Fruit fly (Drosophila melanogaster): Measurements from ENCODE around the gene CG42613.
A peak's percentile ranks its signal among the peaks of the same experiment; 100 is the strongest.

Gene CG42613

DNA sequence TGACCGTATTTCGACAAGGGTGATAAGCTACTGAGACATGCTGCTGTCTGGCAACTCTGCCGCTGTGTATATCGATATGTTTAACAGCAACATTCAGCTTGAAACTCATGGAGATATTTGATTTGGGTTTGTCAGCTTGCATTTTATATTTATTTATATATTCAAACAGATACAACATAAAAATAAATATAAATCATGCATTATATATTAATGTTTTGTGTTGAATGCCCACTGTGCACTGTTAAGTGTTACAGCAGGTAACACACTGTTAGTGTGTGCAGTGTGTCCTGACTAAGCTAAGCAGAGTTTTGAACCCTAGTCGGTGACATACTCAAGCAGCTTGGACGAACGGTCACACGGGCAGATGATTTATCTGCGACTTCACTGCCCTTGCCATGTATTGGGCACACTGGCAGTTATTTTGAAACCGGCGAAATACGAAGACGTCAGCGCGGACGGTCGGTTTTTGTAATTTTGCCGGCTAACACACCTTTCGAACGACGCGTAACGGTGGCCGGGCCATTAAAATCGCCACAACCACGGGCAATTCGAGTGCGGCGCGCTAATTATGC is 54.7 kb downstream of the CG42613 start, which contains the start of the genes snRNP-U1-C and gukh (continued):
- TF ChIP-seq CG1792 (GFP tag; optimal IDR thresholded peaks at IDR 0.05) (no peak), CG13123 (GFP tag; optimal IDR thresholded peaks at IDR 0.05) (peak; percentile 67), cg (GFP tag; optimal IDR thresholded peaks at IDR 0.05) (no peak), Dp (GFP tag; optimal IDR thresholded peaks at IDR 0.05) (peak; percentile 66), Opbp (GFP tag; IDR thresholded peaks at IDR 0.05; ENCODE audit: partially characterized antibody) (peak; percentile 57; the same call in 2 of the 3 replicates), CG18599 (GFP tag; optimal IDR thresholded peaks at IDR 0.05) (peak; percentile 85), CG13894 (tag; optimal IDR thresholded peaks at IDR 0.05) (peak; percentile 84), YL-1 (GFP tag; optimal IDR thresholded peaks at IDR 0.05) (peak; percentile 90), CG6654 (GFP tag; optimal IDR thresholded peaks at IDR 0.05) (no peak), Elba2 (GFP tag; optimal IDR thresholded peaks at IDR 0.05) (peak; percentile 22), Stat92E (GFP tag; optimal IDR thresholded peaks at IDR 0.05) (peak in 1 of 3 experiments; percentile 70), nom (GFP tag; optimal IDR thresholded peaks at IDR 0.05) (peak; percentile 45), Bteb2 (GFP tag; optimal IDR thresholded peaks at IDR 0.05) (peak; percentile 41), seq (GFP tag; IDR thresholded peaks at IDR 0.05) (peak; percentile 87), CG17359 (tag; optimal IDR thresholded peaks at IDR 0.05) (peak; percentile 80), pum (GFP tag; optimal IDR thresholded peaks at IDR 0.05) (no peak), cad (GFP tag; optimal IDR thresholded peaks at IDR 0.05) (no peak), grn (GFP tag; optimal IDR thresholded peaks at IDR 0.05) (peak; percentile 25), CG14860 (GFP tag; IDR thresholded peaks at IDR 0.05; ENCODE audit: partially characterized antibody) (0 out of 3 replicates have a peak, but pooled peaks have one; percentile 32), Atf3 (GFP tag; optimal IDR thresholded peaks at IDR 0.05) (peak; percentile 67), gro (GFP tag; optimal IDR thresholded peaks at IDR 0.05) (peak; percentile 71), so (GFP tag; IDR thresholded peaks at IDR 0.05) (peak; percentile 87), dimm (GFP tag; IDR thresholded peaks at IDR 0.05) (peak; percentile 53), BEAF-32 (GFP tag; optimal IDR thresholded peaks at IDR 0.05) (peak; percentile 79), Max (GFP tag; optimal IDR thresholded peaks at IDR 0.05) (peak; percentile 66), CG18011 (GFP tag; optimal IDR thresholded peaks at IDR 0.05) (peak; percentile 75), CG3407 (GFP tag; optimal IDR thresholded peaks at IDR 0.05) (no peak), HmgZ (tag; optimal IDR thresholded peaks at IDR 0.05) (peak; percentile 88), CG1603 (tag; optimal IDR thresholded peaks at IDR 0.05) (peak; percentile 90), CG9727 (GFP tag; optimal IDR thresholded peaks at IDR 0.05) (peak; percentile 76), h (optimal IDR thresholded peaks at IDR 0.05) (no peak), Hr3 (GFP tag; optimal IDR thresholded peaks at IDR 0.05) (peak; percentile 80), CG30403 (GFP tag; optimal IDR thresholded peaks at IDR 0.05) (peak; percentile 73), CG2712 (tag; optimal IDR thresholded peaks at IDR 0.05) (peak; percentile 88), CG2889 (GFP tag; IDR thresholded peaks at IDR 0.05) (peak; percentile 86), kay (GFP tag; optimal IDR thresholded peaks at IDR 0.05) (peak; percentile 47), CG3281 (GFP tag; optimal IDR thresholded peaks at IDR 0.05) (peak; percentile 75), Side (GFP tag; optimal IDR thresholded peaks at IDR 0.05) (peak; percentile 25), CG6791 (GFP tag; IDR thresholded peaks at IDR 0.05; ENCODE audit: partially characterized antibody) (peak; percentile 39; the same call in 2 of the 3 replicates), NC2α (GFP tag; optimal IDR thresholded peaks at IDR 0.05) (no peak), HLH54F (GFP tag; optimal IDR thresholded peaks at IDR 0.05) (peak; percentile 44), Jarid2 (GFP tag; optimal IDR thresholded peaks at IDR 0.05) (peak; percentile 98), lov (optimal IDR thresholded peaks at IDR 0.05) (no peak), lov (GFP tag; IDR thresholded peaks at IDR 0.05) (0 out of 3 replicates have a peak, but pooled peaks have one; percentile 32), Doc3 (GFP tag; IDR thresholded peaks at IDR 0.05; ENCODE audit: partially characterized antibody) (peak; percentile 59), tap (tag; optimal IDR thresholded peaks at IDR 0.05) (peak; percentile 80), CG10565 (GFP tag; optimal IDR thresholded peaks at IDR 0.05) (peak; percentile 15), sug (tag; optimal IDR thresholded peaks at IDR 0.05) (peak; percentile 80), fru (optimal IDR thresholded peaks at IDR 0.05) (no peak), Taf1 (GFP tag; IDR thresholded peaks at IDR 0.05) (peak; percentile 86)
